Worm (Caenorhabditis elegans) whole organism, L4 larva: Measurements from ENCODE around the gene scl-3.

Source experiments
- aly-2 ChIP-seq: sonication (generic microtip); optimal IDR thresholded peaks from 2 replicates; lab custom pipeline; 2018; ENCODE audit warnings: missing biosample characterization, missing genetic modification characterization
- ces-1 ChIP-seq: fragments of 150-350 bp; sonication (generic microtip); optimal IDR thresholded peaks from 4 replicates; lab custom pipeline; 2014; ENCODE audit warnings: missing biosample characterization, missing genetic modification reagents, missing genetic modification characterization
- hlh-30 ChIP-seq: sonication (generic microtip); optimal IDR thresholded peaks from 2 replicates; lab custom pipeline; 2017; ENCODE audit warnings: antibody characterized with exemption, mild to moderate bottlenecking, missing genetic modification characterization, missing compliant biosample characterization; ENCODE audit not compliant: insufficient read depth
- lim-7 ChIP-seq: fragments of 200-800 bp; sonication (Bioruptor generic); IDR thresholded peaks from 2 replicates; pipeline ENCODE4 v1.3.6; 2022; ENCODE audit warnings: missing genetic modification characterization, missing compliant biosample characterization
- lin-13 ChIP-seq: fragments of 150-350 bp; optimal IDR thresholded peaks from 2 replicates; lab custom pipeline; 2014; ENCODE audit warnings: missing biosample characterization, missing genetic modification reagents, missing genetic modification characterization
- mes-2 ChIP-seq: sonication (generic microtip); optimal IDR thresholded peaks from 2 replicates; lab custom pipeline; 2016; ENCODE audit warnings: missing genotype, mild to moderate bottlenecking, missing genetic modification characterization, missing compliant biosample characterization; ENCODE audit not compliant: poor library complexity, severe bottlenecking
- nhr-237 ChIP-seq: sonication (generic microtip); optimal IDR thresholded peaks from 2 replicates; lab custom pipeline; 2017; ENCODE audit warnings: missing biosample characterization, missing genetic modification characterization
- saeg-2 ChIP-seq: fragments of 200-800 bp; sonication (Bioruptor generic); IDR thresholded peaks from 2 replicates; pipeline ENCODE4 v1.3.6; 2022; ENCODE audit warnings: missing genetic modification reagents, missing genetic modification characterization, missing compliant biosample characterization
- skn-1 ChIP-seq: fragments of 150-350 bp; optimal IDR thresholded peaks from 2 replicates; lab custom pipeline; 2014; ENCODE audit warnings: missing biosample characterization, missing genetic modification characterization
- vab-7 ChIP-seq: fragments of 200-800 bp; sonication (Bioruptor generic); IDR thresholded peaks from 2 replicates; pipeline ENCODE4 v1.3.6; 2022; ENCODE audit warnings: missing genetic modification reagents, missing genetic modification characterization, missing compliant biosample characterization
- zip-11 ChIP-seq: fragments of 200-800 bp; sonication (Bioruptor generic); IDR thresholded peaks from 2 replicates; pipeline ENCODE4 v1.3.6; 2022; ENCODE audit warnings: missing genetic modification characterization, missing compliant biosample characterization

DNA sequence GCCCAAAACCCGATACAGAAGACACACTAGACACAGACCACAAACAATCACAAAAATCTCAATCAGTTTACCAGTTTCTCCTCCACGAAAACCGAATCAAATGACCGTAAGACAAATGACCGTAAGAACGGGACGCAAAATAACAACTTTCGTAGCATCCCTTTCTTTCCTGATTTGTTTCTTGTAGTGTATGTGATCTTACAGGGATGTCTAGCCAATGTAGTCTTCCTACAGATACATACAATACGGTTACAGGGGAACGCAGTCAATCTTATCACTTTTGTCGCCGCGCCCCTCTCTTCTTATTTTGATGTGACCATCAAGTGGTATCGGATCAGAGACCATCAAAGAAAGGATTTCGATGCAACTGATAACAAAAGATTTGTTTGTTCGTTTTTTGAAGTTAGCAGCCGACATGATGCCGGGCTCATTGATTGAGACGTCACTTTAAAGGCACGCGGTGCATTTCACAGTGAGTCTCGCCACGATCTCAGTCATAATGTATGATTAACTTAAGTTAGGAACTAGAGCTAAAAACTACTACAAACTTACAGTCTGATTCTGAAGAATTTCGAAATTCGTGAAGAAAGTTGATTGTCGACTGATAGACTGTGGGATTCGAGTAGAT, 16.4 kb downstream of the scl-3 start:
- TF ChIP-seq hlh-30 (tag; lab: Kevin White, UChicago) (peak; percentile 25), lim-7 (GFP tag; lab: Robert Waterston, UW) (no peak), skn-1 (tag; lab: Kevin White, UChicago) (no peak), nhr-237 (no peak), ces-1 (GFP tag; lab: Kevin White, UChicago) (no peak), aly-2 (no peak), lin-13 (GFP tag; lab: Kevin White, UChicago) (no peak), vab-7 (no peak), zip-11 (GFP tag; lab: Robert Waterston, UW) (no peak), mes-2 (tag; lab: Kevin White, UChicago) (no peak), saeg-2 (no peak)
